Worm (Caenorhabditis elegans): ENCODE measurements around the gene Y97E10AR.2.

Gene Y97E10AR.2

ce11 chrV:7980370-7980987 lies 15.5 kb upstream of the Y97E10AR.2 start:
- TF ChIP-seq hmg-1.1 (GFP tag; IDR thresholded peaks at IDR 0.05): 0 out of 2 replicates have a peak, but pooled peaks have one; percentile 58
- peak in 1 of 2 experiments; percentile 65 for TF ChIP-seq mdl-1 (tag; optimal IDR thresholded peaks at IDR 0.05)
- 0 out of 2 replicates have a peak, but pooled peaks have one; percentile 50 for TF ChIP-seq ceh-20 (GFP tag; IDR thresholded peaks at IDR 0.05)
- TF ChIP-seq daf-16 (GFP tag; optimal IDR thresholded peaks at IDR 0.05): peak in 1 of 2 experiments; percentile 36
- TF ChIP-seq daf-16 (tag; optimal IDR thresholded peaks at IDR 0.05): no peak
- peak; percentile 6 for TF ChIP-seq F37D6.2 (tag; optimal IDR thresholded peaks at IDR 0.05)
- TF ChIP-seq dpl-1 (GFP tag; optimal IDR thresholded peaks at IDR 0.05): peak; percentile 2
- peak; percentile 38 for TF ChIP-seq hlh-11 (tag; optimal IDR thresholded peaks at IDR 0.05)
- no peak for TF ChIP-seq gei-8 (GFP tag; optimal IDR thresholded peaks at IDR 0.05)
- peak in 1 of 2 experiments; percentile 71 for TF ChIP-seq unc-62 (GFP tag; optimal IDR thresholded peaks at IDR 0.05 in 1 of 2)
- TF ChIP-seq unc-62 (tag; optimal IDR thresholded peaks at IDR 0.05): no peak
- peak; percentile 59 for TF ChIP-seq mep-1 (tag; optimal IDR thresholded peaks at IDR 0.05)
- peak; percentile 26 for TF ChIP-seq fkh-10 (GFP tag; optimal IDR thresholded peaks at IDR 0.05)
- TF ChIP-seq aha-1 (tag): peak; percentile 97
- peak; percentile 29 for TF ChIP-seq nhr-11 (tag; optimal IDR thresholded peaks at IDR 0.05)
- peak; percentile 37; the same call in 1 of the 2 replicates for TF ChIP-seq ctbp-1 (GFP tag; IDR thresholded peaks at IDR 0.05)
- TF ChIP-seq egl-43 (GFP tag; IDR thresholded peaks at IDR 0.05): no peak
- TF ChIP-seq hlh-30 (tag; optimal IDR thresholded peaks at IDR 0.05; ENCODE audit: insufficient read depth): peak; percentile 69
- TF ChIP-seq pha-4 (GFP tag; IDR thresholded peaks at IDR 0.05): no peak
- no peak for TF ChIP-seq pha-4 (tag; optimal IDR thresholded peaks at IDR 0.05)
- peak in 1 of 2 experiments; percentile 21 for TF ChIP-seq hif-1 (tag; optimal IDR thresholded peaks at IDR 0.05)
- TF ChIP-seq lsy-2 (tag; optimal IDR thresholded peaks at IDR 0.05): peak in 1 of 2 experiments; percentile 63
- 0 out of 2 replicates have a peak, but pooled peaks have one; percentile 60 for TF ChIP-seq tra-1 (GFP tag; IDR thresholded peaks at IDR 0.05)
- peak; percentile 60 for TF ChIP-seq rbr-2 (tag; optimal IDR thresholded peaks at IDR 0.05)
- TF ChIP-seq Y48G9A.11 (GFP tag; IDR thresholded peaks at IDR 0.05): no peak
- TF ChIP-seq dve-1 (tag; optimal IDR thresholded peaks at IDR 0.05; ENCODE audit: insufficient read depth): no peak

- TF ChIP-seq pqm-1 (tag; optimal IDR thresholded peaks at IDR 0.05) (no peak), hlh-11 (tag; optimal IDR thresholded peaks at IDR 0.05) (no peak), nhr-42 (GFP tag; IDR thresholded peaks at IDR 0.05) (no peak), lin-29 (GFP tag; IDR thresholded peaks at IDR 0.05) (no peak), dve-1 (tag; optimal IDR thresholded peaks at IDR 0.05; ENCODE audit: insufficient read depth) (no peak)
Observed at ce11 chrV:7980993-7981595, 14.9 kb upstream of the Y97E10AR.2 start, which contains the start of gene F26D11.1. Gene F26D11.1 (plus strand): TSS chrV:7981545.

ce11 chrV:7983381-7984052 lies 12.5 kb upstream of the Y97E10AR.2 start, which contains the start of the genes natb-1 and abhd-12:
Gene natb-1 (minus strand): TSS chrV:7983431.
Gene abhd-12 (plus strand): TSS chrV:7983879.
- TF ChIP-seq jun-1 (tag; optimal IDR thresholded peaks at IDR 0.05): no peak
- no peak for TF ChIP-seq ceh-28 (tag; optimal IDR thresholded peaks at IDR 0.05)
- no peak for TF ChIP-seq nhr-76 (tag; optimal IDR thresholded peaks at IDR 0.05)
- no peak for TF ChIP-seq egl-43 (GFP tag; IDR thresholded peaks at IDR 0.05)
- TF ChIP-seq lir-3 (tag; optimal IDR thresholded peaks at IDR 0.05): no peak
- no peak for TF ChIP-seq snpc-4 (tag; optimal IDR thresholded peaks at IDR 0.05)
- TF ChIP-seq zip-11 (GFP tag; IDR thresholded peaks at IDR 0.05): no peak
- TF ChIP-seq mxl-3 (GFP tag; optimal IDR thresholded peaks at IDR 0.05): peak; percentile 11
- TF ChIP-seq dmd-6 (GFP tag; IDR thresholded peaks at IDR 0.05): no peak
- no peak for TF ChIP-seq pqm-1 (tag; optimal IDR thresholded peaks at IDR 0.05)
- TF ChIP-seq nhr-42 (GFP tag; IDR thresholded peaks at IDR 0.05): no peak
- TF ChIP-seq fos-1 (tag; optimal IDR thresholded peaks at IDR 0.05): no peak
- TF ChIP-seq daf-19 (GFP tag; conservative IDR thresholded peaks at IDR 0.05): no peak
- no peak for TF ChIP-seq php-3 (GFP tag; IDR thresholded peaks at IDR 0.05)
- TF ChIP-seq hmg-1.1 (GFP tag; IDR thresholded peaks at IDR 0.05): no peak
- TF ChIP-seq rbr-2 (tag; optimal IDR thresholded peaks at IDR 0.05): no peak
- TF ChIP-seq hlh-11 (tag; optimal IDR thresholded peaks at IDR 0.05): peak; percentile 45
- TF ChIP-seq Y75B8A.6 (GFP tag; IDR thresholded peaks at IDR 0.05): no peak
- no peak for TF ChIP-seq nhr-25 (tag; optimal IDR thresholded peaks at IDR 0.05; ENCODE audit: borderline replicate concordance, insufficient read depth)
- TF ChIP-seq F37D6.2 (tag; optimal IDR thresholded peaks at IDR 0.05): no peak
- TF ChIP-seq mxl-2 (GFP tag; conservative IDR thresholded peaks at IDR 0.05): no peak
- no peak for TF ChIP-seq ama-1 (optimal IDR thresholded peaks at IDR 0.05)
- peak; percentile 41 for TF ChIP-seq mep-1 (tag; optimal IDR thresholded peaks at IDR 0.05)
- no peak for TF ChIP-seq zag-1 (tag; optimal IDR thresholded peaks at IDR 0.05)

Measured in whole organism, L4 larva.